Worm (Caenorhabditis elegans) whole organism, L4/young adult: ENCODE data around the gene ZC196.9.

Experiments used
- W03F9.2 ChIP-seq: fragments of 150-350 bp; optimal IDR thresholded peaks from 2 replicates; lab custom pipeline; 2014; ENCODE audit warnings: missing biosample characterization, missing genetic modification characterization
- dao-5 ChIP-seq: sonication (generic microtip); optimal IDR thresholded peaks from 2 replicates; lab custom pipeline; 2016; ENCODE audit warnings: missing genotype, missing genetic modification characterization, moderate library complexity, missing compliant biosample characterization

ce11 chrV:8718399-8718798, 8.6 kb downstream of the ZC196.9 start:
- TF ChIP-seq W03F9.2 (tag; lab: Kevin White, UChicago) (no peak), dao-5 (tag; lab: Kevin White, UChicago) (no peak)
